Fruit fly (Drosophila melanogaster) S2 (cell line): ENCODE data around the gene Dpy-30L2.

Source experiments
- CG8478 ChIP-seq: fragments of >200 bp; optimal IDR thresholded peaks from 2 replicates; lab custom pipeline; 2018
- CTCF ChIP-seq, 2 experiments: fragments of >200 bp; optimal IDR thresholded peaks; 2 replicates each; lab custom pipeline; 2018

DNA sequence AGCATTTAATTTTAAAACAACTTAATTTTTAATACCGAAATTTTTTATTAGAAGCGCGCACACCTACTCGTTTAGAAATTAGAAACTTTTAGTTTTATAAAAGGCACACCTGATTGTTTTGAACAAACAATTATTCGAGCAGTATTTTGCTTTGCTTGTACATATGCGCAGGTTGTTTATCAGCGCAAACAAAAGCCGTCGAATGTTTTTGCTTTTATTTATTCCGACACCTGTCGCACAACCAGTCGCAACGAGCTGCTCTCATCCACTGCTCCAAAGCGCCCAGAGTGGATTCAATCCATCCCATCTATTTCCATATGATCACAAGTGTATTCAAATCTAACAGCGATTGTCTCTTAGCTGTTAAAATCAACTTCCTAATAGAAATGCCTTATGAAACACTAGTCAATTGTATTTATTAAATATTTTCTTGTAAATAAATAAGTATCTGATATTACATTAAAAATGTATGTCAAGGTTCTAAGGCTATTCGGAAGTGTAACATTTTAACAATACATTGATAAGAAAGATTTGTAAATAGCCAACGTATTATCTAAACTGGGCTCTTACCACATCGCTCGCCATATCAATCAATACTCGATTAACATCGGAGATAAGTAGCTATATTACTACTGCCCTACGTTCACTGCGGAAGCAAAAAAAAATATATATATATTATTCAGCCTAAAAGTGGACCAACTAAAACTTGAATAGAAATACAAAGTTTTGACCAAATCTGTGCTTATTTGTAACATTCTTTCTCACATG, 21.6 kb downstream of the Dpy-30L2 start, which contains the start of gene CG11594:
- TF ChIP-seq CG8478 (lab: Kevin White, UChicago) (no peak), CTCF (optimal IDR thresholded peaks at IDR 0.05; lab: Kevin White, UChicago) (no peak)
